Worm (Caenorhabditis elegans) whole organism, midembryonic: ENCODE measurements around the gene ref-1.

ENCODE experiments used
- T22C8.4 ChIP-seq: fragments of 200-800 bp; sonication (Bioruptor generic); IDR thresholded peaks from 2 replicates; pipeline ENCODE4 v1.3.6; 2022; ENCODE audit warnings: missing genetic modification characterization, missing compliant biosample characterization
- cog-1 ChIP-seq: sonication (generic microtip); optimal IDR thresholded peaks from 2 replicates; lab custom pipeline; 2016; ENCODE audit warnings: missing genetic modification characterization, missing compliant biosample characterization
- flt-1 ChIP-seq: fragments of 200-800 bp; sonication (Bioruptor generic); IDR thresholded peaks from 2 replicates; pipeline ENCODE4 v1.3.6; 2022; ENCODE audit warnings: missing genetic modification characterization, missing compliant biosample characterization
- klf-2 ChIP-seq: fragments of 200-800 bp; sonication (Bioruptor generic); conservative IDR thresholded peaks from 2 replicates; pipeline ENCODE4 v1.3.6; 2022; ENCODE audit warnings: missing genetic modification reagents, missing genetic modification characterization, missing compliant biosample characterization
- med-1 ChIP-seq: sonication (generic microtip); optimal IDR thresholded peaks from 2 replicates; lab custom pipeline; 2017; ENCODE audit warnings: missing genetic modification characterization, mild to moderate bottlenecking, missing compliant biosample characterization, antibody characterized with exemption, missing genetic modification reagents; ENCODE audit not compliant: insufficient read depth
- ref-1 ChIP-seq: fragments of 200-800 bp; sonication (Bioruptor generic); conservative IDR thresholded peaks from 2 replicates; pipeline ENCODE4 v1.3.6; 2022; ENCODE audit warnings: missing genetic modification reagents, missing genetic modification characterization, missing compliant biosample characterization
- tab-1 ChIP-seq: fragments of 200-800 bp; sonication (Bioruptor generic); IDR thresholded peaks from 2 replicates; pipeline ENCODE4 v1.3.6; 2022; ENCODE audit warnings: missing genetic modification characterization, missing compliant biosample characterization
- ztf-23 ChIP-seq: fragments of 200-800 bp; sonication (Bioruptor generic); IDR thresholded peaks from 2 replicates; pipeline ENCODE4 v1.3.6; 2022; ENCODE audit warnings: missing genetic modification reagents, missing genetic modification characterization, missing compliant biosample characterization
- ztf-29 ChIP-seq: fragments of 200-800 bp; sonication (Bioruptor generic); IDR thresholded peaks from 2 replicates; pipeline ENCODE4 v1.3.6; 2022; ENCODE audit warnings: missing genetic modification reagents, missing genetic modification characterization, missing compliant biosample characterization

DNA sequence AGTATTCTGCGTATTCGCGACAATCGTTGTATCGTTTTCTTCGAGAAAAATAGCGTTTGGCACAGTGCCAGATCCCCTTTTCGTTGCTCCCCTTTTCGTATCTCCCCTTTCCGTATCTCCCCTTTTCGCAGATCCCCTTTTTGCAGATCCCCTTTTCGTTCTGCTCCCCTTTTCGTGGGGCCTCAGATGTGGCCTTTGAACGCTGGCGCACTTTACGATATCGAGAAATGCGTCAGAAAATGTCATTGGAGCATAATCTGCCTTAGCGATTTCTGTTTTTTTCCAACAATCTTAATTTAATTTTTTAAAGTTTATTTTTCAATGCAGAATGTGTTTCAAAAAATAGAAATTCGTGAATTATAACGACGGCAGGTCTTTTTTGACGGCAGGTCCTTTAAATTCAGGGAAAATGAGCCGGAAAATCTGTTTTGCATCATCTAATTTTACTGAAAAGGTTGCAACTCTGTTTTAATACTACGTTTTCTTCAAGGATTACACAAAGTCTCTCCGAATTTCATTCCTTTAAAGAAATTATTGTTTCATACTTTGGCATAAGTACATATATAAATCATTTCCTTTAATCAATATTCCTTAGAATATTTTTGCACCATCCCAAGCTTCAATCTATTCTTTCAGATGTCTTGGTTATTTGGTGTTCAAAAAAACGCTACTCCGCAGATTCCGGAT is 30.2 kb downstream of the ref-1 start, which contains the start of gene atad-3:
- TF ChIP-seq med-1 (no peak), ztf-29 (GFP tag; lab: Robert Waterston, UW) (peak; percentile 90), ref-1 (GFP tag; lab: Robert Waterston, UW) (peak; percentile 79), flt-1 (peak; percentile 95), T22C8.4 (GFP tag; lab: Robert Waterston, UW) (peak; percentile 85; the same call in 1 of the 2 replicates), tab-1 (GFP tag; lab: Robert Waterston, UW) (peak; percentile 88), ztf-23 (GFP tag; lab: Robert Waterston, UW) (peak; percentile 97), klf-2 (GFP tag; lab: Robert Waterston, UW) (peak; percentile 96), cog-1 (tag; lab: Kevin White, UChicago) (peak; percentile 82)
